Worm (Caenorhabditis elegans): ENCODE data around the gene T26C12.1.

T26C12.1 gene

ce11 chrIV:3273295-3273694 is 14.6 kb downstream of the T26C12.1 start, which contains the start of gene T26C12.3:
TSS of gene T26C12.3 (minus strand) at chrIV:3273395.
- no peak for TF ChIP-seq attf-3 (GFP tag; conservative IDR thresholded peaks at IDR 0.05)
- no peak for TF ChIP-seq ztf-6 (GFP tag; IDR thresholded peaks at IDR 0.05)
- TF ChIP-seq dox-1 (GFP tag; IDR thresholded peaks at IDR 0.05) = no peak
- no peak for TF ChIP-seq T26A5.8 (tag; optimal IDR thresholded peaks at IDR 0.05)
- TF ChIP-seq ztf-25 (GFP tag; IDR thresholded peaks at IDR 0.05) = no peak
- TF ChIP-seq F23B12.7 (tag; optimal IDR thresholded peaks at IDR 0.05; ENCODE audit: insufficient read depth) = no peak
- TF ChIP-seq madf-6 (GFP tag; IDR thresholded peaks at IDR 0.05) = no peak
- no peak for TF ChIP-seq ccch-3 (GFP tag; optimal IDR thresholded peaks at IDR 0.05)
- TF ChIP-seq lsl-1 (GFP tag; optimal IDR thresholded peaks at IDR 0.05) = no peak
- no peak for TF ChIP-seq mel-28 (tag; optimal IDR thresholded peaks at IDR 0.05; ENCODE audit: borderline replicate concordance)
- no peak for TF ChIP-seq akir-1 (GFP tag; optimal IDR thresholded peaks at IDR 0.05)
- no peak for TF ChIP-seq T07F8.4 (tag; optimal IDR thresholded peaks at IDR 0.05)

- TF ChIP-seq madf-8 (GFP tag; conservative IDR thresholded peaks at IDR 0.05) = no peak
- TF ChIP-seq lin-35 (GFP tag; optimal IDR thresholded peaks at IDR 0.05) = no peak
- no peak for TF ChIP-seq gei-17 (GFP tag; optimal IDR thresholded peaks at IDR 0.05)
- TF ChIP-seq ZK185.1 (tag; optimal IDR thresholded peaks at IDR 0.05; ENCODE audit: poor library complexity, severe bottlenecking) = no peak
- TF ChIP-seq C17E4.6 (GFP tag; IDR thresholded peaks at IDR 0.05) = no peak
- no peak for TF ChIP-seq let-526 (GFP tag; IDR thresholded peaks at IDR 0.05)
- no peak for TF ChIP-seq hmg-20 (GFP tag; IDR thresholded peaks at IDR 0.05)
- no peak for TF ChIP-seq F37B4.10 (GFP tag; IDR thresholded peaks at IDR 0.05)
- no peak for TF ChIP-seq egrh-3 (GFP tag; IDR thresholded peaks at IDR 0.05)
- TF ChIP-seq B0035.1 (tag; optimal IDR thresholded peaks at IDR 0.05) = no peak
- TF ChIP-seq Y53G8AR.9 (GFP tag; conservative IDR thresholded peaks at IDR 0.05) = no peak
- no peak for TF ChIP-seq snpc-1.3 (tag; optimal IDR thresholded peaks at IDR 0.05; ENCODE audit: insufficient read depth)
Measured at ce11 chrIV:3278822-3279221, 20.1 kb downstream of the T26C12.1 start.

ce11 chrIV:3289237-3289636 is 30.5 kb downstream of the T26C12.1 start, which contains the start of gene gcy-23:
TSS of gene gcy-23 (minus strand) at chrIV:3289337.
- no peak for TF ChIP-seq ztf-6 (GFP tag; IDR thresholded peaks at IDR 0.05)
- TF ChIP-seq lin-40 (tag; optimal IDR thresholded peaks at IDR 0.05) = no peak
- TF ChIP-seq lag-1 (GFP tag; IDR thresholded peaks at IDR 0.05) = no peak
- no peak for TF ChIP-seq ets-4 (GFP tag; optimal IDR thresholded peaks at IDR 0.05)
- no peak for TF ChIP-seq snpc-1.1 (tag; optimal IDR thresholded peaks at IDR 0.05; ENCODE audit: insufficient read depth)
- TF ChIP-seq F52B5.7 (tag; optimal IDR thresholded peaks at IDR 0.05) = no peak
- no peak for TF ChIP-seq F23B12.7 (tag; optimal IDR thresholded peaks at IDR 0.05; ENCODE audit: insufficient read depth)
- TF ChIP-seq attf-3 (GFP tag; conservative IDR thresholded peaks at IDR 0.05) = no peak
- TF ChIP-seq nhr-90 (tag; optimal IDR thresholded peaks at IDR 0.05) = no peak
- no peak for TF ChIP-seq ztf-28 (GFP tag; IDR thresholded peaks at IDR 0.05)
- no peak for TF ChIP-seq bed-2 (GFP tag; IDR thresholded peaks at IDR 0.05)
- no peak for TF ChIP-seq lir-1 (GFP tag; conservative IDR thresholded peaks at IDR 0.05)
- TF ChIP-seq pbrm-1 (GFP tag; IDR thresholded peaks at IDR 0.05) = no peak
- TF ChIP-seq athp-1 (tag; optimal IDR thresholded peaks at IDR 0.05) = no peak
- TF ChIP-seq madf-3 (GFP tag; IDR thresholded peaks at IDR 0.05) = no peak
- TF ChIP-seq hsf-1 (GFP tag; IDR thresholded peaks at IDR 0.05) = no peak
